Worm (Caenorhabditis elegans) whole organism, L3 larva: ENCODE data around the gene prdh-1.

Experiments
- R02D3.7 ChIP-seq: fragments of 150-350 bp; optimal IDR thresholded peaks from 2 replicates; lab custom pipeline; 2014; ENCODE audit warnings: missing biosample characterization, missing genetic modification characterization
- ZK546.5 ChIP-seq: sonication (generic microtip); optimal IDR thresholded peaks from 2 replicates; lab custom pipeline; 2017; ENCODE audit warnings: missing biosample characterization, missing genetic modification characterization
- aly-2 ChIP-seq: fragments of 150-350 bp; optimal IDR thresholded peaks from 2 replicates; lab custom pipeline; 2014; ENCODE audit warnings: missing biosample characterization, missing genetic modification characterization
- ama-1 ChIP-seq: fragments of 150-350 bp; optimal IDR thresholded peaks from 2 replicates; lab custom pipeline; 2018
- ceh-16 ChIP-seq: sonication (generic microtip); optimal IDR thresholded peaks from 2 replicates; lab custom pipeline; 2017; ENCODE audit warnings: missing biosample characterization, missing genetic modification characterization
- ceh-28 ChIP-seq: fragments of 150-350 bp; optimal IDR thresholded peaks from 2 replicates; lab custom pipeline; 2014; ENCODE audit warnings: missing biosample characterization, missing genetic modification reagents, missing genetic modification characterization
- ceh-82 ChIP-seq: fragments of 150-350 bp; optimal IDR thresholded peaks from 2 replicates; lab custom pipeline; 2014; ENCODE audit warnings: missing biosample characterization, missing genetic modification characterization
- ceh-9 ChIP-seq: sonication (generic microtip); optimal IDR thresholded peaks from 2 replicates; lab custom pipeline; 2018; ENCODE audit warnings: missing biosample characterization, missing genetic modification characterization
- daf-12 ChIP-seq: fragments of 150-350 bp; optimal IDR thresholded peaks from 2 replicates; lab custom pipeline; 2014; ENCODE audit warnings: missing biosample characterization, missing genetic modification reagents, missing genetic modification characterization
- egl-27 ChIP-seq: sonication (generic microtip); optimal IDR thresholded peaks from 4 replicates; lab custom pipeline; 2017; ENCODE audit warnings: missing biosample characterization, missing genetic modification reagents, missing genetic modification characterization
- egl-5 ChIP-seq: fragments of 150-350 bp; optimal IDR thresholded peaks from 2 replicates; lab custom pipeline; 2017; ENCODE audit warnings: missing biosample characterization, missing genetic modification reagents, missing genetic modification characterization, inconsistent platforms
- elt-1 ChIP-seq: fragments of 150-350 bp; optimal IDR thresholded peaks from 2 replicates; lab custom pipeline; 2014; ENCODE audit warnings: missing biosample characterization, missing genetic modification characterization
- elt-2 ChIP-seq: sonication (generic microtip); optimal IDR thresholded peaks from 2 replicates; lab custom pipeline; 2016; ENCODE audit warnings: missing genetic modification reagents, mild to moderate bottlenecking, missing genetic modification characterization, missing compliant biosample characterization
- elt-3 ChIP-seq, 3 experiments: fragments of 150-350 bp in 1 of 3; sonication (generic microtip) in 2 of 3; optimal IDR thresholded peaks; 2 replicates in 2 of 3; 4 replicates in 1 of 3; lab custom pipeline; 2014 to 2017; ENCODE audit warnings: missing biosample characterization in 3 of 3, missing genetic modification characterization in 3 of 3
- eor-1 ChIP-seq, 2 experiments: fragments of 150-350 bp; optimal IDR thresholded peaks; 2 replicates each; lab custom pipeline; 2014 to 2018; ENCODE audit warnings: missing biosample characterization in 2 of 2, missing genetic modification characterization in 2 of 2
- fkh-10 ChIP-seq: sonication (generic microtip); optimal IDR thresholded peaks from 2 replicates; lab custom pipeline; 2017; ENCODE audit warnings: missing biosample characterization, missing genetic modification reagents, missing genetic modification characterization
- fkh-2 ChIP-seq: fragments of 150-350 bp; optimal IDR thresholded peaks from 2 replicates; lab custom pipeline; 2014; ENCODE audit warnings: missing biosample characterization, missing genetic modification reagents, missing genetic modification characterization
- fos-1 ChIP-seq: fragments of 150-350 bp; optimal IDR thresholded peaks from 2 replicates; lab custom pipeline; 2014; ENCODE audit warnings: missing biosample characterization, missing genetic modification characterization
- hmg-11 ChIP-seq: sonication (generic microtip); optimal IDR thresholded peaks from 2 replicates; lab custom pipeline; 2016; ENCODE audit warnings: missing genetic modification characterization, missing compliant biosample characterization
- jun-1 ChIP-seq: fragments of 150-350 bp; optimal IDR thresholded peaks from 2 replicates; lab custom pipeline; 2014; ENCODE audit warnings: missing biosample characterization, missing genetic modification reagents, missing genetic modification characterization
- lin-15B ChIP-seq: fragments of 150-350 bp; optimal IDR thresholded peaks from 2 replicates; lab custom pipeline; 2014; ENCODE audit warnings: missing biosample characterization, missing genetic modification characterization
- lin-39 ChIP-seq: fragments of 150-350 bp; optimal IDR thresholded peaks from 2 replicates; lab custom pipeline; 2018; ENCODE audit warnings: missing biosample characterization, missing genetic modification reagents, missing genetic modification characterization
- lsy-12 ChIP-seq: sonication (generic microtip); optimal IDR thresholded peaks from 2 replicates; lab custom pipeline; 2016; ENCODE audit warnings: mild to moderate bottlenecking, missing genetic modification characterization, missing compliant biosample characterization
- mdl-1 ChIP-seq: fragments of 150-350 bp; optimal IDR thresholded peaks from 2 replicates; lab custom pipeline; 2014; ENCODE audit warnings: missing biosample characterization, missing genetic modification characterization
- mml-1 ChIP-seq: fragments of 150-350 bp; sonication (generic microtip); optimal IDR thresholded peaks from 3 replicates; lab custom pipeline; 2014; ENCODE audit warnings: missing biosample characterization, missing genetic modification characterization
- nfya-1 ChIP-seq: sonication (generic microtip); optimal IDR thresholded peaks from 2 replicates; lab custom pipeline; 2017; ENCODE audit warnings: missing genetic modification characterization, mild to moderate bottlenecking, missing compliant biosample characterization, antibody characterized with exemption, moderate library complexity; ENCODE audit not compliant: insufficient read depth
- nhr-11 ChIP-seq: fragments of 150-350 bp; optimal IDR thresholded peaks from 2 replicates; lab custom pipeline; 2014; ENCODE audit warnings: missing biosample characterization, missing genetic modification characterization
- nhr-12 ChIP-seq: fragments of 150-350 bp; optimal IDR thresholded peaks from 2 replicates; lab custom pipeline; 2014; ENCODE audit warnings: missing biosample characterization, missing genetic modification characterization
- nhr-23 ChIP-seq: fragments of 150-350 bp; optimal IDR thresholded peaks from 2 replicates; lab custom pipeline; 2014; ENCODE audit warnings: missing biosample characterization, missing genetic modification reagents, missing genetic modification characterization
- nhr-237 ChIP-seq: fragments of 150-350 bp; optimal IDR thresholded peaks from 2 replicates; lab custom pipeline; 2014; ENCODE audit warnings: missing biosample characterization, missing genetic modification characterization
- nhr-25 ChIP-seq: sonication (generic microtip); optimal IDR thresholded peaks from 2 replicates; lab custom pipeline; 2017; ENCODE audit warnings: missing biosample characterization, missing genetic modification characterization
- nhr-28 ChIP-seq: fragments of 150-350 bp; optimal IDR thresholded peaks from 2 replicates; lab custom pipeline; 2014; ENCODE audit warnings: missing biosample characterization, missing genetic modification characterization
- nhr-43 ChIP-seq: sonication (generic microtip); optimal IDR thresholded peaks from 2 replicates; lab custom pipeline; 2016; ENCODE audit warnings: mild to moderate bottlenecking, missing genetic modification characterization, missing compliant biosample characterization; ENCODE audit not compliant: poor library complexity, severe bottlenecking
- nhr-67 ChIP-seq: fragments of 150-350 bp; optimal IDR thresholded peaks from 2 replicates; lab custom pipeline; 2014; ENCODE audit warnings: missing biosample characterization, missing genetic modification characterization
- nhr-76 ChIP-seq: fragments of 150-350 bp; sonication (generic microtip); optimal IDR thresholded peaks from 5 replicates; lab custom pipeline; 2014; ENCODE audit warnings: missing biosample characterization, missing genetic modification characterization
- nhr-77 ChIP-seq: fragments of 150-350 bp; optimal IDR thresholded peaks from 2 replicates; lab custom pipeline; 2014; ENCODE audit warnings: missing biosample characterization, missing genetic modification characterization
- pha-4 ChIP-seq: fragments of 150-350 bp; optimal IDR thresholded peaks from 2 replicates; lab custom pipeline; 2014; ENCODE audit warnings: missing biosample characterization, missing genetic modification reagents, missing genetic modification characterization
- pqm-1 ChIP-seq: fragments of 150-350 bp; optimal IDR thresholded peaks from 2 replicates; lab custom pipeline; 2017; ENCODE audit warnings: missing biosample characterization, missing genetic modification characterization, inconsistent platforms
- sea-2 ChIP-seq: fragments of 150-350 bp; sonication (generic microtip); optimal IDR thresholded peaks from 4 replicates; lab custom pipeline; 2014; ENCODE audit warnings: missing biosample characterization, missing genetic modification reagents, missing genetic modification characterization
- skn-1 ChIP-seq: fragments of 150-350 bp; optimal IDR thresholded peaks from 2 replicates; lab custom pipeline; 2014; ENCODE audit warnings: missing biosample characterization, missing genetic modification characterization
- snpc-4 ChIP-seq: fragments of 150-350 bp; optimal IDR thresholded peaks from 2 replicates; lab custom pipeline; 2014; ENCODE audit warnings: missing biosample characterization, missing genetic modification characterization
- tbx-2 ChIP-seq: sonication (generic microtip); optimal IDR thresholded peaks from 2 replicates; lab custom pipeline; 2016; ENCODE audit warnings: mild to moderate bottlenecking, missing genetic modification characterization, missing compliant biosample characterization
- unc-39 ChIP-seq: sonication (generic microtip); optimal IDR thresholded peaks from 4 replicates; lab custom pipeline; 2017; ENCODE audit warnings: missing biosample characterization, missing genetic modification characterization
- unc-62 ChIP-seq: fragments of 150-350 bp; sonication (generic microtip); optimal IDR thresholded peaks from 4 replicates; lab custom pipeline; 2014; ENCODE audit warnings: missing biosample characterization, missing genetic modification reagents, missing genetic modification characterization
- zag-1 ChIP-seq: fragments of 150-350 bp; optimal IDR thresholded peaks from 2 replicates; lab custom pipeline; 2014; ENCODE audit warnings: missing biosample characterization, missing genetic modification characterization
- ztf-11 ChIP-seq: fragments of 150-350 bp; optimal IDR thresholded peaks from 2 replicates; lab custom pipeline; 2014; ENCODE audit warnings: missing biosample characterization, missing genetic modification characterization
- ztf-4 ChIP-seq: fragments of 150-350 bp; optimal IDR thresholded peaks from 2 replicates; lab custom pipeline; 2014; ENCODE audit warnings: missing biosample characterization, missing genetic modification characterization

prdh-1 gene

ce11 chrIV:13827586-13827985, 48.8 kb downstream of the prdh-1 start, which contains the start of gene rga-5:
TSS of gene rga-5 (plus strand) at chrIV:13827886.
- TF ChIP-seq egl-5 (tag; lab: Kevin White, UChicago) = no peak
- TF ChIP-seq elt-2 (tag; lab: Kevin White, UChicago) = no peak
- no peak for TF ChIP-seq pha-4 (tag; lab: Kevin White, UChicago)
- no peak for TF ChIP-seq nfya-1 (tag; lab: Kevin White, UChicago)
- TF ChIP-seq nhr-237 (tag; lab: Kevin White, UChicago) = no peak
- no peak for TF ChIP-seq unc-62
- no peak for TF ChIP-seq sea-2 (GFP tag; lab: Kevin White, UChicago)
- TF ChIP-seq fkh-2 (tag; lab: Kevin White, UChicago) = no peak
- TF ChIP-seq jun-1 (tag; lab: Kevin White, UChicago) = no peak
- TF ChIP-seq, all 47 proteins: peak for 0

ce11 chrIV:13826363-13826762, 50.1 kb downstream of the prdh-1 start:
- no peak for TF ChIP-seq tbx-2 (tag; lab: Kevin White, UChicago)
- no peak for TF ChIP-seq ceh-9 (tag; lab: Kevin White, UChicago)
- no peak for TF ChIP-seq unc-39 (tag; lab: Kevin White, UChicago)
- peak; percentile 17 for TF ChIP-seq lin-39 (tag; lab: Kevin White, UChicago)
- TF ChIP-seq hmg-11 = peak; percentile 5
- TF ChIP-seq elt-3 (tag; optimal IDR thresholded peaks at IDR 0.05; lab: Kevin White, UChicago) = no peak
- no peak for TF ChIP-seq unc-62
- TF ChIP-seq mdl-1 (tag; lab: Kevin White, UChicago) = no peak
- no peak for TF ChIP-seq mml-1
- no peak for TF ChIP-seq nhr-11 (tag; lab: Kevin White, UChicago)
- TF ChIP-seq elt-2 (tag; lab: Kevin White, UChicago) = peak; percentile 84
- TF ChIP-seq nhr-23 (tag; lab: Kevin White, UChicago) = no peak
- peak; percentile 68 for TF ChIP-seq nfya-1 (tag; lab: Kevin White, UChicago)
- no peak for TF ChIP-seq nhr-76 (tag; lab: Kevin White, UChicago)
- TF ChIP-seq zag-1 (tag; lab: Kevin White, UChicago) = no peak
- TF ChIP-seq ztf-11 (tag; lab: Kevin White, UChicago) = no peak
- no peak for TF ChIP-seq aly-2 (tag; lab: Kevin White, UChicago)
- no peak for TF ChIP-seq ceh-16 (tag; lab: Kevin White, UChicago)
- no peak for TF ChIP-seq fkh-10 (GFP tag; lab: Kevin White, UChicago)
- no peak for TF ChIP-seq nhr-12 (tag; lab: Kevin White, UChicago)
- TF ChIP-seq sea-2 (GFP tag; lab: Kevin White, UChicago) = no peak
- TF ChIP-seq pqm-1 (tag; lab: Kevin White, UChicago) = peak; percentile 68
- TF ChIP-seq nhr-43 (tag; lab: Kevin White, UChicago) = no peak
- no peak for TF ChIP-seq nhr-67 (tag; lab: Kevin White, UChicago)
- TF ChIP-seq pha-4 (tag; lab: Kevin White, UChicago) = peak; percentile 68
- no peak for TF ChIP-seq elt-1 (tag; lab: Kevin White, UChicago)
- no peak for TF ChIP-seq nhr-28
- TF ChIP-seq egl-27 = no peak
- no peak for TF ChIP-seq nhr-237 (tag; lab: Kevin White, UChicago)
- no peak for TF ChIP-seq ZK546.5
- TF ChIP-seq skn-1 (tag; lab: Kevin White, UChicago) = peak; percentile 21
- no peak for TF ChIP-seq fos-1 (tag; lab: Kevin White, UChicago)
- no peak for TF ChIP-seq ama-1 (lab: Kevin White, UChicago)
- no peak for TF ChIP-seq nhr-25 (tag; lab: Kevin White, UChicago)
- TF ChIP-seq egl-5 (tag; lab: Kevin White, UChicago) = peak; percentile 13
- TF ChIP-seq jun-1 (tag; lab: Kevin White, UChicago) = no peak
- TF ChIP-seq ceh-28 = no peak
- TF ChIP-seq eor-1 (tag; optimal IDR thresholded peaks at IDR 0.05; lab: Kevin White, UChicago) = no peak
- TF ChIP-seq nhr-77 (tag; lab: Kevin White, UChicago) = no peak
- no peak for TF ChIP-seq fkh-2 (tag; lab: Kevin White, UChicago)
- TF ChIP-seq ztf-4 (tag; lab: Kevin White, UChicago) = no peak
- peak; percentile 16 for TF ChIP-seq lin-15B (tag; lab: Kevin White, UChicago)
- no peak for TF ChIP-seq ceh-82 (tag; lab: Kevin White, UChicago)
- TF ChIP-seq snpc-4 (tag; lab: Kevin White, UChicago) = peak; percentile 6
- no peak for TF ChIP-seq lsy-12
- TF ChIP-seq R02D3.7 (tag; lab: Kevin White, UChicago) = no peak
- no peak for TF ChIP-seq daf-12 (tag; lab: Kevin White, UChicago)
